Worm (Caenorhabditis elegans): ENCODE results near the gene Y116F11B.13.

The Y116F11B.13 gene

DNA sequence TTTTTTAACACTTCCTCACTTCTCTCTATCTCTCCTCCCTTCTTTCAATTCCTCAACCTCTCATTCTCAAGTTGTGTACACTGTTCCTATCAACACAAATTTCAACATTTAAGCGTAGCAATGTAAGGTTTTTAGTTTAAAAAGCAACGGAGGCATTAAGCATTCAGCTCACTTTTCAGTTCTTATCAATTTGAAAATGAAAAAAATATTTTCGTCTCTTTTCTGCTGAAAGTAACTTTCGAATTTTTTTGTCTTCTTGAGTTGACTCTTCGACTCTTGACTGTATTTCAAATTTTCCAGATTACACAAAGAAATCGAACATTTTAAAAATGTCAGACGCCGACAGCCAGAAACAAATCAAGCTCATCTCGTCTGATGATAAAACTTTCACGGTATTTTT is 40.9 kb downstream of the Y116F11B.13 start, which contains the start of gene skr-4:
skr-4 (plus strand) TSS at position 301 of the 400 bp plus-strand sequence.
- TF ChIP-seq vab-15 (tag; optimal IDR thresholded peaks at IDR 0.05) = no peak
- no peak for TF ChIP-seq C04F5.9 (tag; optimal IDR thresholded peaks at IDR 0.05)
- no peak for TF ChIP-seq sptf-1 (tag; optimal IDR thresholded peaks at IDR 0.05)
- no peak for TF ChIP-seq lin-14 (GFP tag; optimal IDR thresholded peaks at IDR 0.05)
- no peak for TF ChIP-seq ceh-63 (GFP tag; optimal IDR thresholded peaks at IDR 0.05)
- no peak for TF ChIP-seq ztf-11 (tag; optimal IDR thresholded peaks at IDR 0.05)
- TF ChIP-seq aha-1 (tag; optimal IDR thresholded peaks at IDR 0.05) = no peak
- TF ChIP-seq tlp-1 (tag; optimal IDR thresholded peaks at IDR 0.05) = no peak
- TF ChIP-seq egl-13 (tag; optimal IDR thresholded peaks at IDR 0.05) = no peak
- TF ChIP-seq fkh-8 (tag; optimal IDR thresholded peaks at IDR 0.05) = no peak
- TF ChIP-seq nhr-11 (tag; optimal IDR thresholded peaks at IDR 0.05) = no peak
- TF ChIP-seq lir-3 (tag; optimal IDR thresholded peaks at IDR 0.05; ENCODE audit: poor library complexity) = no peak
- no peak for TF ChIP-seq hlh-4 (tag; optimal IDR thresholded peaks at IDR 0.05)
- TF ChIP-seq aly-2 (tag; optimal IDR thresholded peaks at IDR 0.05) = no peak
- no peak for TF ChIP-seq ceh-82 (tag; optimal IDR thresholded peaks at IDR 0.05)
- no peak for TF ChIP-seq lin-35 (GFP tag; optimal IDR thresholded peaks at IDR 0.05)

DNA sequence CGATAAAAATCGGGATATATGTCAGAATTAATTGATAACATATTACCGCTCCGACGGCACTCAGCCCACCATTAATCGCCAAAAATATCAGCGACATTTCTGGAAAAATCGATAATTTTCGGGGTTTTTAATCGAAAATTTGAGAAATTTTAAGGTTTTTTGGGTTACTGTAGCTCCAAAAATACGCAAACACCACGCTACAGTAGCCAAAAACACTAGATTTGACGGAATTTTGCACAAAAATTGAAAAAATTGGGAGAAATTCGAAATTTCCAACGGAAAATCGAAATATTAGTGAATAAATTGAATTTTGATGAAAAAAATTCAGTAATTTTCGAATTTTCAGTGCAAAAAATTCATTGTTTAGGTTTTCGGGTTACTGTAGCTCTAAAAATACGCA is 51.2 kb downstream of the Y116F11B.13 start, which contains the start of gene algn-7:
algn-7 (minus strand) TSS at position 101 of the 400 bp plus-strand sequence.
- TF ChIP-seq nhr-237 (tag; optimal IDR thresholded peaks at IDR 0.05) (no peak), mep-1 (tag; optimal IDR thresholded peaks at IDR 0.05) (no peak), C04F5.9 (tag; optimal IDR thresholded peaks at IDR 0.05) (no peak), lin-35 (GFP tag; optimal IDR thresholded peaks at IDR 0.05) (no peak), fos-1 (tag; optimal IDR thresholded peaks at IDR 0.05) (no peak), pag-3 (tag; optimal IDR thresholded peaks at IDR 0.05; ENCODE audit: borderline replicate concordance, insufficient read depth) (no peak), jun-1 (tag; optimal IDR thresholded peaks at IDR 0.05) (no peak), ceh-82 (tag; optimal IDR thresholded peaks at IDR 0.05) (no peak), ces-1 (GFP tag; optimal IDR thresholded peaks at IDR 0.05) (no peak), pax-3 (tag; optimal IDR thresholded peaks at IDR 0.05) (no peak), isw-1 (GFP tag; IDR thresholded peaks at IDR 0.05) (no peak), C34B4.2 (tag; optimal IDR thresholded peaks at IDR 0.05) (no peak), ceh-88 (GFP tag; IDR thresholded peaks at IDR 0.05) (no peak)

Data from whole organism, L1 larva.